Worm (Caenorhabditis elegans): ENCODE data around the gene lrx-1.

lrx-1 gene

ce11 chrV:12252272-12252671 lies at the start of gene lrx-1:
TSS of gene lrx-1 (plus strand) at chrV:12252572.
- TF ChIP-seq dao-5 (tag; optimal IDR thresholded peaks at IDR 0.05) (no peak), him-1 (tag; optimal IDR thresholded peaks at IDR 0.05) (no peak), W03F9.2 (tag; optimal IDR thresholded peaks at IDR 0.05) (no peak)

- TF ChIP-seq dao-5 (tag; optimal IDR thresholded peaks at IDR 0.05) (no peak), W03F9.2 (tag; optimal IDR thresholded peaks at IDR 0.05) (no peak), him-1 (tag; optimal IDR thresholded peaks at IDR 0.05) (no peak)
Measured at ce11 chrV:12208678-12209077, 43.7 kb upstream of the lrx-1 start.

ce11 chrV:12209951-12210350 lies 42.4 kb upstream of the lrx-1 start:
- no peak for TF ChIP-seq W03F9.2 (tag; optimal IDR thresholded peaks at IDR 0.05)
- TF ChIP-seq him-1 (tag; optimal IDR thresholded peaks at IDR 0.05), result no peak
- TF ChIP-seq dao-5 (tag; optimal IDR thresholded peaks at IDR 0.05), result no peak

- TF ChIP-seq W03F9.2 (tag; optimal IDR thresholded peaks at IDR 0.05), result no peak
- TF ChIP-seq him-1 (tag; optimal IDR thresholded peaks at IDR 0.05), result no peak
- TF ChIP-seq dao-5 (tag; optimal IDR thresholded peaks at IDR 0.05), result no peak
Measured at ce11 chrV:12211090-12211489, 41.3 kb upstream of the lrx-1 start.

- TF ChIP-seq him-1 (tag; optimal IDR thresholded peaks at IDR 0.05), result no peak
- no peak for TF ChIP-seq W03F9.2 (tag; optimal IDR thresholded peaks at IDR 0.05)
- TF ChIP-seq dao-5 (tag; optimal IDR thresholded peaks at IDR 0.05), result no peak
Measured at ce11 chrV:12213027-12213426, 39.3 kb upstream of the lrx-1 start, which contains the start of gene vab-8. TSS of gene vab-8 (plus strand) at chrV:12213327.

ce11 chrV:12233425-12233824 lies 18.9 kb upstream of the lrx-1 start:
- TF ChIP-seq dao-5 (tag; optimal IDR thresholded peaks at IDR 0.05), result no peak
- TF ChIP-seq W03F9.2 (tag; optimal IDR thresholded peaks at IDR 0.05), result no peak
- no peak for TF ChIP-seq him-1 (tag; optimal IDR thresholded peaks at IDR 0.05)

- TF ChIP-seq him-1 (tag; optimal IDR thresholded peaks at IDR 0.05) (no peak), dao-5 (tag; optimal IDR thresholded peaks at IDR 0.05) (no peak), W03F9.2 (tag; optimal IDR thresholded peaks at IDR 0.05) (no peak)
Measured at ce11 chrV:12234293-12235004, 17.9 kb upstream of the lrx-1 start, which contains the start of gene myo-3. TSS of gene myo-3 (minus strand) at chrV:12234343.

ce11 chrV:12235502-12235901 lies 16.9 kb upstream of the lrx-1 start:
- no peak for TF ChIP-seq him-1 (tag; optimal IDR thresholded peaks at IDR 0.05)
- TF ChIP-seq dao-5 (tag; optimal IDR thresholded peaks at IDR 0.05), result no peak
- TF ChIP-seq W03F9.2 (tag; optimal IDR thresholded peaks at IDR 0.05), result no peak

ce11 chrV:12241126-12241525 lies 11.2 kb upstream of the lrx-1 start, which contains the start of gene ttr-22:
TSS of gene ttr-22 (plus strand) at chrV:12241426.
- TF ChIP-seq dao-5 (tag; optimal IDR thresholded peaks at IDR 0.05) (no peak), him-1 (tag; optimal IDR thresholded peaks at IDR 0.05) (no peak), W03F9.2 (tag; optimal IDR thresholded peaks at IDR 0.05) (no peak)

ce11 chrV:12244980-12245742 lies 7.2 kb upstream of the lrx-1 start, which contains the start of the genes T04H1.13, slfl-5 and rad-50:
TSS of gene T04H1.13 (minus strand) at chrV:12245030.
TSS of gene slfl-5 (minus strand) at chrV:12245044.
TSS of gene rad-50 (plus strand) at chrV:12245646.
- TF ChIP-seq W03F9.2 (tag; optimal IDR thresholded peaks at IDR 0.05) (no peak), him-1 (tag; optimal IDR thresholded peaks at IDR 0.05) (no peak), dao-5 (tag; optimal IDR thresholded peaks at IDR 0.05) (no peak)

ce11 chrV:12245777-12246452 lies 6.5 kb upstream of the lrx-1 start:
- no peak for TF ChIP-seq dao-5 (tag; optimal IDR thresholded peaks at IDR 0.05)
- no peak for TF ChIP-seq him-1 (tag; optimal IDR thresholded peaks at IDR 0.05)
- no peak for TF ChIP-seq W03F9.2 (tag; optimal IDR thresholded peaks at IDR 0.05)

- TF ChIP-seq him-1 (tag; optimal IDR thresholded peaks at IDR 0.05) (no peak), dao-5 (tag; optimal IDR thresholded peaks at IDR 0.05) (no peak)
Measured at ce11 chrV:12251041-12251440, 1.3 kb upstream of the lrx-1 start, which contains the start of gene T04H1.5. TSS of gene T04H1.5 (plus strand) at chrV:12251341.

- TF ChIP-seq W03F9.2 (tag; optimal IDR thresholded peaks at IDR 0.05), result no peak
Measured at ce11 chrV:12255343-12255742, 3.0 kb downstream of the lrx-1 start, which contains the start of gene T04H1.12. TSS of gene T04H1.12 (plus strand) at chrV:12255643.

ce11 chrV:12256398-12256797 lies 4.0 kb downstream of the lrx-1 start, which contains the start of gene ugt-55:
TSS of gene ugt-55 (plus strand) at chrV:12256698.
- no peak for TF ChIP-seq dao-5 (tag; optimal IDR thresholded peaks at IDR 0.05)

Measured in whole organism, L4/young adult.